Worm (Caenorhabditis elegans) whole organism, L4 larva: ENCODE data around the gene flp-26.

Experiments
- D1046.2 ChIP-seq: fragments of 200-800 bp; sonication (Bioruptor generic); IDR thresholded peaks from 2 replicates; pipeline ENCODE4 v1.3.6; 2022; ENCODE audit warnings: missing genetic modification characterization, missing compliant biosample characterization
- F26F4.8 ChIP-seq: fragments of 200-800 bp; sonication (Bioruptor generic); conservative IDR thresholded peaks from 2 replicates; pipeline ENCODE4 v1.3.6; 2022; ENCODE audit warnings: missing genetic modification characterization, missing compliant biosample characterization
- F37D6.2 ChIP-seq: sonication (generic microtip); optimal IDR thresholded peaks from 2 replicates; lab custom pipeline; 2016; ENCODE audit warnings: mild to moderate bottlenecking, missing genetic modification characterization, missing compliant biosample characterization
- Y105C5A.15 ChIP-seq: fragments of 200-800 bp; sonication (Bioruptor generic); IDR thresholded peaks from 2 replicates; pipeline ENCODE4 v1.3.6; 2022; ENCODE audit warnings: missing genetic modification characterization, missing compliant biosample characterization
- Y5F2A.4 ChIP-seq: fragments of 200-800 bp; sonication (Bioruptor generic); optimal IDR thresholded peaks from 2 replicates; lab custom pipeline; 2018; ENCODE audit warnings: mild to moderate bottlenecking, missing genetic modification characterization, missing compliant biosample characterization
- Y75B8A.6 ChIP-seq: fragments of 200-800 bp; sonication (Bioruptor generic); IDR thresholded peaks from 2 replicates; pipeline ENCODE4 v1.3.6; 2022; ENCODE audit warnings: missing genetic modification reagents, missing genetic modification characterization, missing compliant biosample characterization
- aha-1 ChIP-seq: fragments of 150-350 bp; peaks from one replicate; lab custom pipeline; 2014; ENCODE audit warnings: missing biosample characterization, missing genetic modification characterization
- ama-1 ChIP-seq: fragments of 150-350 bp; optimal IDR thresholded peaks from 2 replicates; lab custom pipeline; 2014; ENCODE audit warnings: inconsistent platforms, mixed read lengths
- arid-1 ChIP-seq: fragments of 200-800 bp; sonication (Bioruptor generic); conservative IDR thresholded peaks from 2 replicates; pipeline ENCODE4 v1.3.6; 2022; ENCODE audit warnings: missing genetic modification reagents, missing genetic modification characterization, missing compliant biosample characterization
- attf-4 ChIP-seq: sonication (generic microtip); optimal IDR thresholded peaks from 3 replicates; lab custom pipeline; 2017; ENCODE audit warnings: missing biosample characterization, missing genetic modification characterization
- ceh-32 ChIP-seq: sonication (generic microtip); optimal IDR thresholded peaks from 2 replicates; lab custom pipeline; 2016; ENCODE audit warnings: mild to moderate bottlenecking, missing genetic modification characterization, missing compliant biosample characterization; ENCODE audit not compliant: poor library complexity
- ceh-44 ChIP-seq: fragments of 200-800 bp; sonication (Bioruptor generic); IDR thresholded peaks from 2 replicates; pipeline ENCODE4 v1.3.6; 2022; ENCODE audit warnings: missing genetic modification reagents, missing genetic modification characterization, missing compliant biosample characterization
- ces-1 ChIP-seq: fragments of 150-350 bp; sonication (generic microtip); optimal IDR thresholded peaks from 4 replicates; lab custom pipeline; 2014; ENCODE audit warnings: missing biosample characterization, missing genetic modification reagents, missing genetic modification characterization
- cey-2 ChIP-seq: sonication (generic microtip); optimal IDR thresholded peaks from 3 replicates; lab custom pipeline; 2017; ENCODE audit warnings: missing genetic modification characterization, mild to moderate bottlenecking, missing compliant biosample characterization, antibody characterized with exemption, borderline replicate concordance; ENCODE audit not compliant: insufficient read depth
- daf-16 ChIP-seq, 3 experiments: sonication (generic microtip); optimal IDR thresholded peaks; 2 replicates each; lab custom pipeline; 2016 to 2017; ENCODE audit warnings: missing genetic modification characterization in 3 of 3, missing genetic modification reagents in 3 of 3, mild to moderate bottlenecking in 2 of 3, missing compliant biosample characterization in 2 of 3, missing biosample characterization in 1 of 3, moderate library complexity in 1 of 3
- daf-19 ChIP-seq: fragments of 200-800 bp; sonication (Bioruptor generic); conservative IDR thresholded peaks from 2 replicates; pipeline ENCODE4 v1.3.6; 2022; ENCODE audit warnings: missing genetic modification characterization, missing compliant biosample characterization
- daf-8 ChIP-seq: fragments of 200-800 bp; sonication (Bioruptor generic); IDR thresholded peaks from 2 replicates; pipeline ENCODE4 v1.3.6; 2022; ENCODE audit warnings: missing genetic modification characterization, missing compliant biosample characterization
- dve-1 ChIP-seq: sonication (generic microtip); optimal IDR thresholded peaks from 2 replicates; lab custom pipeline; 2017; ENCODE audit warnings: antibody characterized with exemption, mild to moderate bottlenecking, missing genetic modification characterization, missing compliant biosample characterization; ENCODE audit not compliant: insufficient read depth
- egl-43 ChIP-seq: fragments of 200-800 bp; sonication (Bioruptor generic); IDR thresholded peaks from 2 replicates; pipeline ENCODE4 v1.3.6; 2022; ENCODE audit warnings: missing genetic modification reagents, missing genetic modification characterization, missing compliant biosample characterization
- fos-1 ChIP-seq: fragments of 150-350 bp; optimal IDR thresholded peaks from 2 replicates; lab custom pipeline; 2014; ENCODE audit warnings: missing biosample characterization, missing genetic modification characterization
- hmg-1.1 ChIP-seq: fragments of 200-800 bp; sonication (Bioruptor generic); IDR thresholded peaks from 2 replicates; pipeline ENCODE4 v1.3.6; 2022; ENCODE audit warnings: missing genetic modification reagents, missing genetic modification characterization, missing compliant biosample characterization
- lim-7 ChIP-seq: fragments of 200-800 bp; sonication (Bioruptor generic); IDR thresholded peaks from 2 replicates; pipeline ENCODE4 v1.3.6; 2022; ENCODE audit warnings: missing genetic modification characterization, missing compliant biosample characterization
- lin-1 ChIP-seq: fragments of 200-800 bp; sonication (Bioruptor generic); IDR thresholded peaks from 2 replicates; pipeline ENCODE4 v1.3.6; 2022; ENCODE audit warnings: missing genetic modification reagents, missing genetic modification characterization, missing compliant biosample characterization
- lin-38 ChIP-seq: fragments of 200-800 bp; sonication (Bioruptor generic); IDR thresholded peaks from 2 replicates; pipeline ENCODE4 v1.3.6; 2022; ENCODE audit warnings: missing genetic modification reagents, missing genetic modification characterization, missing compliant biosample characterization
- lin-39 ChIP-seq: fragments of 150-350 bp; optimal IDR thresholded peaks from 2 replicates; lab custom pipeline; 2014; ENCODE audit warnings: missing biosample characterization, missing genetic modification reagents, missing genetic modification characterization
- lir-3 ChIP-seq: sonication (generic microtip); optimal IDR thresholded peaks from 2 replicates; lab custom pipeline; 2016; ENCODE audit warnings: mild to moderate bottlenecking, missing genetic modification characterization, missing compliant biosample characterization
- lsy-2 ChIP-seq, 2 experiments: fragments of 150-350 bp in 1 of 2; sonication (generic microtip) in 1 of 2; optimal IDR thresholded peaks; 2 replicates each; lab custom pipeline; 2014 to 2017; ENCODE audit warnings: missing biosample characterization in 2 of 2, missing genetic modification characterization in 2 of 2
- madf-5 ChIP-seq, 2 experiments: fragments of 200-800 bp; sonication (Bioruptor generic); IDR thresholded peaks; 2 replicates each; pipeline ENCODE4 v1.3.6; 2022; ENCODE audit warnings: missing compliant biosample characterization in 2 of 2, missing genetic modification characterization in 2 of 2
- madf-9 ChIP-seq: fragments of 200-800 bp; sonication (Bioruptor generic); conservative IDR thresholded peaks from 2 replicates; pipeline ENCODE4 v1.3.6; 2022; ENCODE audit warnings: missing genetic modification reagents, missing genetic modification characterization, missing compliant biosample characterization
- mdt-29 ChIP-seq: fragments of 200-800 bp; sonication (Bioruptor generic); IDR thresholded peaks from 2 replicates; pipeline ENCODE4 v1.3.6; 2022; ENCODE audit warnings: missing genetic modification reagents, missing genetic modification characterization, missing compliant biosample characterization
- mes-2 ChIP-seq: sonication (generic microtip); optimal IDR thresholded peaks from 2 replicates; lab custom pipeline; 2016; ENCODE audit warnings: missing genotype, mild to moderate bottlenecking, missing genetic modification characterization, missing compliant biosample characterization; ENCODE audit not compliant: poor library complexity, severe bottlenecking
- mxl-2 ChIP-seq: fragments of 200-800 bp; sonication (Bioruptor generic); conservative IDR thresholded peaks from 2 replicates; pipeline ENCODE4 v1.3.6; 2022; ENCODE audit warnings: missing genetic modification reagents, missing genetic modification characterization, missing compliant biosample characterization
- mxl-3 ChIP-seq: fragments of 200-800 bp; sonication (Bioruptor generic); optimal IDR thresholded peaks from 2 replicates; lab custom pipeline; 2018; ENCODE audit warnings: mild to moderate bottlenecking, missing genetic modification characterization, missing compliant biosample characterization
- nhr-102 ChIP-seq: sonication (generic microtip); optimal IDR thresholded peaks from 2 replicates; lab custom pipeline; 2016; ENCODE audit warnings: mild to moderate bottlenecking, missing genetic modification characterization, moderate library complexity, missing compliant biosample characterization
- nhr-11 ChIP-seq: fragments of 150-350 bp; optimal IDR thresholded peaks from 2 replicates; lab custom pipeline; 2014; ENCODE audit warnings: missing biosample characterization, missing genetic modification characterization
- nhr-6 ChIP-seq: fragments of 150-350 bp; optimal IDR thresholded peaks from 2 replicates; lab custom pipeline; 2014; ENCODE audit warnings: missing biosample characterization, missing genetic modification characterization
- nhr-77 ChIP-seq: fragments of 150-350 bp; optimal IDR thresholded peaks from 2 replicates; lab custom pipeline; 2014; ENCODE audit warnings: missing biosample characterization, missing genetic modification characterization
- pqm-1 ChIP-seq: sonication (generic microtip); optimal IDR thresholded peaks from 2 replicates; lab custom pipeline; 2017; ENCODE audit warnings: missing biosample characterization, missing genetic modification characterization
- saeg-2 ChIP-seq: fragments of 200-800 bp; sonication (Bioruptor generic); IDR thresholded peaks from 2 replicates; pipeline ENCODE4 v1.3.6; 2022; ENCODE audit warnings: missing genetic modification reagents, missing genetic modification characterization, missing compliant biosample characterization
- sdz-12 ChIP-seq: fragments of 200-800 bp; sonication (Bioruptor generic); optimal IDR thresholded peaks from 2 replicates; lab custom pipeline; 2018; ENCODE audit warnings: mild to moderate bottlenecking, missing genetic modification characterization, missing compliant biosample characterization
- set-16 ChIP-seq: fragments of 200-800 bp; sonication (Bioruptor generic); IDR thresholded peaks from 2 replicates; pipeline ENCODE4 v1.3.6; 2022; ENCODE audit warnings: missing genetic modification reagents, missing genetic modification characterization, missing compliant biosample characterization
- skn-1 ChIP-seq: fragments of 150-350 bp; optimal IDR thresholded peaks from 2 replicates; lab custom pipeline; 2014; ENCODE audit warnings: missing biosample characterization, missing genetic modification characterization
- spr-1 ChIP-seq: sonication (generic microtip); optimal IDR thresholded peaks from 2 replicates; lab custom pipeline; 2016; ENCODE audit warnings: mild to moderate bottlenecking, missing genetic modification characterization, missing compliant biosample characterization
- spr-3 ChIP-seq: fragments of 200-800 bp; sonication (Bioruptor generic); optimal IDR thresholded peaks from 2 replicates; lab custom pipeline; 2018; ENCODE audit warnings: mild to moderate bottlenecking, missing genetic modification characterization, missing compliant biosample characterization
- unc-62 ChIP-seq, 3 experiments: fragments of 150-350 bp in 1 of 3; sonication (generic microtip); optimal IDR thresholded peaks in 2 of 3; peaks in 1 of 3; 1 replicate in 1 of 3; 2 replicates in 2 of 3; lab custom pipeline; 2014 to 2017; ENCODE audit warnings: missing biosample characterization in 3 of 3, missing genetic modification characterization in 3 of 3, missing genetic modification reagents in 3 of 3, missing genotype in 1 of 3
- vab-7 ChIP-seq: fragments of 200-800 bp; sonication (Bioruptor generic); IDR thresholded peaks from 2 replicates; pipeline ENCODE4 v1.3.6; 2022; ENCODE audit warnings: missing genetic modification reagents, missing genetic modification characterization, missing compliant biosample characterization
- zfp-2 ChIP-seq: sonication (generic microtip); optimal IDR thresholded peaks from 2 replicates; lab custom pipeline; 2016; ENCODE audit warnings: mild to moderate bottlenecking, missing genetic modification characterization, missing compliant biosample characterization
- zfp-3 ChIP-seq: fragments of 200-800 bp; sonication (Bioruptor generic); conservative IDR thresholded peaks from 2 replicates; pipeline ENCODE4 v1.3.6; 2022; ENCODE audit warnings: missing genetic modification reagents, missing genetic modification characterization, missing compliant biosample characterization
- zip-11 ChIP-seq: fragments of 200-800 bp; sonication (Bioruptor generic); IDR thresholded peaks from 2 replicates; pipeline ENCODE4 v1.3.6; 2022; ENCODE audit warnings: missing genetic modification characterization, missing compliant biosample characterization
- ztf-7 ChIP-seq: fragments of 150-350 bp; optimal IDR thresholded peaks from 2 replicates; lab custom pipeline; 2014; ENCODE audit warnings: missing biosample characterization, missing genetic modification characterization

flp-26 gene

DNA sequence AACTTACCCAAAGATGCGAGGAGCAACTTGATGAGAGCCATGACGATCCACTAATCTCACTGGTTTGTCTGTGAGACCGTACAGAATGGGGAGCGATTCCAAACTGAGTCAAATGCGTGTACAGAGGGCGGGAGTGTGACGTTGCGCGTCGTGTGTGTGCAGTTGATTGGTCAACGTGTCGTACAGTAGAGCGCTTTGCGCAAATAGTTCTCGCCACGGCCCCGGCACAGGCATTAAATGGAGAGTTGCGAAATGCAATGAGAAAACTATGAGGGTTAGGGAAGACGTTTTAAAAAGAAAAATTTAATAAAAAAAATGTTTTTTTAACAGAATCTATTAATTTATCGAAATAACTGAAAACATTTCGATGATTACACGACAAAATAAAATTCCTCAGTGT, 39.5 kb downstream of the flp-26 start, which contains the start of gene pdi-6 (continued):
- TF ChIP-seq zfp-3 (peak; percentile 73; the same call in 1 of the 2 replicates), ztf-7 (peak; percentile 13), mxl-3 (GFP tag; lab: Kevin White, UChicago) (peak; percentile 97), madf-5 (GFP tag; IDR thresholded peaks at IDR 0.05; lab: Robert Waterston, UW) (no peak), mdt-29 (GFP tag; lab: Robert Waterston, UW) (no peak), daf-8 (GFP tag; lab: Robert Waterston, UW) (no peak), set-16 (GFP tag; lab: Robert Waterston, UW) (no peak), lin-38 (GFP tag; lab: Robert Waterston, UW) (peak; percentile 99), sdz-12 (GFP tag; lab: Kevin White, UChicago) (no peak), skn-1 (tag; lab: Kevin White, UChicago) (no peak), vab-7 (GFP tag; lab: Robert Waterston, UW) (peak; percentile 63), aha-1 (peak; percentile 99), madf-9 (peak; percentile 85), nhr-102 (tag; lab: Kevin White, UChicago) (no peak), fos-1 (tag; lab: Kevin White, UChicago) (no peak), nhr-6 (peak; percentile 80), nhr-77 (tag; lab: Kevin White, UChicago) (peak; percentile 75), zfp-2 (tag; lab: Kevin White, UChicago) (peak; percentile 27), hmg-1.1 (GFP tag; lab: Robert Waterston, UW) (peak; percentile 87), ceh-32 (tag; lab: Kevin White, UChicago) (no peak), arid-1 (GFP tag; lab: Robert Waterston, UW) (peak; percentile 37; the same call in 1 of the 2 replicates), ama-1 (lab: Kevin White, UChicago) (no peak), cey-2 (tag; lab: Kevin White, UChicago) (no peak), Y5F2A.4 (GFP tag; lab: Kevin White, UChicago) (no peak), F26F4.8 (no peak), spr-3 (GFP tag; lab: Kevin White, UChicago) (no peak), unc-62 (GFP tag; optimal IDR thresholded peaks at IDR 0.05 in 1 of 2; lab: Kevin White, UChicago) (no peak), unc-62 (tag; optimal IDR thresholded peaks at IDR 0.05; lab: Kevin White, UChicago) (no peak), daf-16 (GFP tag; optimal IDR thresholded peaks at IDR 0.05; lab: Kevin White, UChicago) (peak in 1 of 2 experiments; percentile 5), daf-16 (tag; optimal IDR thresholded peaks at IDR 0.05; lab: Kevin White, UChicago) (peak; percentile 54), lim-7 (GFP tag; lab: Robert Waterston, UW) (no peak), attf-4 (tag; lab: Kevin White, UChicago) (no peak), Y105C5A.15 (GFP tag; lab: Robert Waterston, UW) (no peak), lsy-2 (tag; optimal IDR thresholded peaks at IDR 0.05; lab: Kevin White, UChicago) (peak; percentile 81 to 93), lir-3 (tag; lab: Kevin White, UChicago) (no peak), saeg-2 (GFP tag; lab: Robert Waterston, UW) (no peak), mxl-2 (GFP tag; lab: Robert Waterston, UW) (0 out of 2 replicates have a peak, but pooled peaks have one; percentile 39), daf-19 (no peak), ces-1 (GFP tag; lab: Kevin White, UChicago) (no peak), lin-1 (GFP tag; lab: Robert Waterston, UW) (peak; percentile 46; the same call in 1 of the 2 replicates), zip-11 (no peak), dve-1 (tag; lab: Kevin White, UChicago) (peak; percentile 90), nhr-11 (peak; percentile 85), egl-43 (no peak), ceh-44 (peak; percentile 83), D1046.2 (GFP tag; lab: Robert Waterston, UW) (0 out of 2 replicates have a peak, but pooled peaks have one; percentile 70), pqm-1 (peak; percentile 53), Y75B8A.6 (GFP tag; lab: Robert Waterston, UW) (0 out of 2 replicates have a peak, but pooled peaks have one; percentile 49), lin-39 (tag; lab: Kevin White, UChicago) (no peak), spr-1 (tag; lab: Kevin White, UChicago) (peak; percentile 58), F37D6.2 (tag; lab: Kevin White, UChicago) (peak; percentile 66), mes-2 (tag; lab: Kevin White, UChicago) (peak; percentile 96)
